Worm (Caenorhabditis elegans) whole organism, late embryonic: ENCODE results near the gene T22B2.3.

Source experiments
- C08G9.2 ChIP-seq: sonication (generic microtip); optimal IDR thresholded peaks from 2 replicates; lab custom pipeline; 2016; ENCODE audit warnings: mild to moderate bottlenecking, missing genetic modification characterization, moderate library complexity, missing compliant biosample characterization
- K02D7.2 ChIP-seq: sonication (generic microtip); optimal IDR thresholded peaks from 2 replicates; lab custom pipeline; 2017; ENCODE audit warnings: mild to moderate bottlenecking, missing genetic modification characterization, missing compliant biosample characterization
- ceh-19 ChIP-seq: fragments of 200-800 bp; sonication (Bioruptor generic); optimal IDR thresholded peaks from 2 replicates; lab custom pipeline; 2018; ENCODE audit warnings: mild to moderate bottlenecking, missing genetic modification characterization, missing compliant biosample characterization
- ceh-9 ChIP-seq: sonication (generic microtip); optimal IDR thresholded peaks from 2 replicates; lab custom pipeline; 2016; ENCODE audit warnings: mild to moderate bottlenecking, missing genetic modification characterization, inconsistent platforms, missing compliant biosample characterization
- hlh-6 ChIP-seq: sonication (generic microtip); optimal IDR thresholded peaks from 2 replicates; lab custom pipeline; 2016; ENCODE audit warnings: missing genotype, missing genetic modification characterization, missing compliant biosample characterization
- nhr-11 ChIP-seq: fragments of 150-350 bp; optimal IDR thresholded peaks from 2 replicates; lab custom pipeline; 2014; ENCODE audit warnings: missing biosample characterization, missing genetic modification characterization
- pag-3 ChIP-seq: sonication (generic microtip); optimal IDR thresholded peaks from 2 replicates; lab custom pipeline; 2016; ENCODE audit warnings: missing compliant biosample characterization, missing genetic modification characterization, borderline replicate concordance
- pqm-1 ChIP-seq: sonication (generic microtip); optimal IDR thresholded peaks from 2 replicates; lab custom pipeline; 2016; ENCODE audit warnings: missing genetic modification characterization, missing compliant biosample characterization
- syd-9 ChIP-seq: sonication (generic microtip); optimal IDR thresholded peaks from 2 replicates; lab custom pipeline; 2016; ENCODE audit warnings: mild to moderate bottlenecking, missing genetic modification characterization, moderate library complexity, missing compliant biosample characterization
- unc-3 ChIP-seq, 2 experiments: fragments of 200-800 bp in 1 of 2; sonication (Bioruptor generic) in 1 of 2; sonication (generic microtip) in 1 of 2; conservative IDR thresholded peaks in 1 of 2; optimal IDR thresholded peaks in 1 of 2; 2 replicates each; pipeline versions ENCODE4 v1.3.6 to Lab custom; 2016 to 2022; ENCODE audit warnings: missing compliant biosample characterization in 2 of 2, missing genetic modification characterization in 2 of 2, missing genetic modification reagents in 1 of 2
- zip-5 ChIP-seq: sonication (generic microtip); optimal IDR thresholded peaks from 2 replicates; lab custom pipeline; 2016; ENCODE audit warnings: missing genetic modification characterization, missing compliant biosample characterization

ce11 chrX:3957475-3958204, 40.5 kb downstream of the T22B2.3 start:
- no peak for TF ChIP-seq pag-3 (tag; lab: Kevin White, UChicago)
- TF ChIP-seq pqm-1 (tag; lab: Kevin White, UChicago), result no peak
- no peak for TF ChIP-seq nhr-11
- TF ChIP-seq ceh-9 (tag; lab: Kevin White, UChicago), result no peak
- TF ChIP-seq unc-3 (GFP tag; conservative IDR thresholded peaks at IDR 0.05; lab: Robert Waterston, UW), result no peak
- no peak for TF ChIP-seq unc-3 (tag; optimal IDR thresholded peaks at IDR 0.05; lab: Kevin White, UChicago)
- TF ChIP-seq ceh-19 (GFP tag; lab: Kevin White, UChicago), result no peak
- TF ChIP-seq zip-5 (tag; lab: Kevin White, UChicago), result no peak
- no peak for TF ChIP-seq hlh-6 (tag; lab: Kevin White, UChicago)
- TF ChIP-seq C08G9.2, result no peak
- TF ChIP-seq syd-9 (tag; lab: Kevin White, UChicago), result no peak
- TF ChIP-seq K02D7.2 (tag; lab: Kevin White, UChicago), result no peak
